Worm (Caenorhabditis elegans) whole organism, L4 larva: ENCODE data around the gene pptr-1.

Experiments used
- nhr-11 ChIP-seq: fragments of 150-350 bp; optimal IDR thresholded peaks from 2 replicates; lab custom pipeline; 2014; ENCODE audit warnings: missing biosample characterization, missing genetic modification characterization
- nhr-25 ChIP-seq: sonication (generic microtip); optimal IDR thresholded peaks from 2 replicates; lab custom pipeline; 2017; ENCODE audit warnings: missing genetic modification characterization, mild to moderate bottlenecking, missing compliant biosample characterization, antibody characterized with exemption, moderate library complexity, borderline replicate concordance; ENCODE audit not compliant: insufficient read depth

ce11 chrV:16309523-16309922 is 47.8 kb upstream of the pptr-1 start, which contains the start of gene oac-7:
- TF ChIP-seq nhr-25 (tag; lab: Kevin White, UChicago) (no peak), nhr-11 (tag; lab: Kevin White, UChicago) (no peak)
